Fruit fly (Drosophila melanogaster): ENCODE measurements around the gene SLIRP1.

Gene SLIRP1

dm6 chrX:21334522-21335104, 15.5 kb upstream of the SLIRP1 start:
- TF ChIP-seq usp (GFP tag; optimal IDR thresholded peaks at IDR 0.05) (no peak), ey (GFP tag; optimal IDR thresholded peaks at IDR 0.05) (no peak)

dm6 chrX:21333135-21333534, 14.0 kb upstream of the SLIRP1 start:
- TF ChIP-seq Dfd (GFP tag; optimal IDR thresholded peaks at IDR 0.05) (peak; percentile 93), dmrt93B (GFP tag; optimal IDR thresholded peaks at IDR 0.05) (no peak)

DNA sequence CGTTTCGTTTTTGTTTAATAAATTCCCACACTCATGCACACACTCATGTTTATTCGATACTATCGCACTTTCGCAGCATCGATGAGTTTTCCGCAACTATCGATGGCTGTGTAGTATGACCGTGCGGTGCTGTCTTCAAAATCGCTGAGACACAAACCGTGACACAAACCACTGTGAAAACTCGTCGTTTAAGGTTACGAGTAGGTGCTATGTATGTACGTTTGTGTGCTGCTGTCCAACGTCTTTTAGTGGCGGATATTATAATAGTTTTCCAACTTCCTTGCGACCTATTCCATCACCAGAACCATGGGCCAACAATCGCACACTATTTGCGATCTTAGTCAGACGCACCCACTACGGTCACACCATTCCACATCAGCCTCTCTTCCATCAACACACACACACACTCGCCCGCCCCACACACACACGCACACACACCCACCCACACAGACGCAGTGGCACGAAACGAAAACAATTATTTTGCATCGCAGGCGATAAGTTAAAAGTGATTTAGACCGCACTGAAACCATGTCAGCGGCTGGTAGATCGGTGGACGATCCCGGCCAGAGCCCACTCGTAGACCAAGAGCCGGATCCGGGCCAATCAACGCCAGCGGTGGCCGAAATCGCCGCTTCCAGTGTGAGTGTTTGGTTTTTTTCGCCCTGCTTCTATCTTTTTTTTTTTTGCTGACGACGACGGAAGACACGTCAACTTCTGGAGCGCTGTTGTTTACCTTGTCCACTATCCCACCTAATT, 5.0 kb upstream of the SLIRP1 start, which contains the start of the genes Dd and CG1486:
Dd (minus strand) TSS at position 77 of the 756 bp plus-strand sequence.
CG1486 (plus strand) TSS at position 114 of the 756 bp plus-strand sequence.
- TF ChIP-seq Jra (GFP tag; optimal IDR thresholded peaks at IDR 0.05), result peak; percentile 28
- no peak for TF ChIP-seq dl (GFP tag; optimal IDR thresholded peaks at IDR 0.05; ENCODE audit: insufficient read depth in 1 of 2, partially characterized antibody in 2 of 2)
- TF ChIP-seq rgr (GFP tag; optimal IDR thresholded peaks at IDR 0.05), result no peak
- TF ChIP-seq HLH106 (tag; optimal IDR thresholded peaks at IDR 0.05), result peak; percentile 4
- TF ChIP-seq Dfd (GFP tag; optimal IDR thresholded peaks at IDR 0.05), result peak; percentile 25
- no peak for TF ChIP-seq Rel (GFP tag; optimal IDR thresholded peaks at IDR 0.05)
- peak; percentile 22 for TF ChIP-seq Rel (tag; optimal IDR thresholded peaks at IDR 0.05)
- TF ChIP-seq h (GFP tag; optimal IDR thresholded peaks at IDR 0.05), result peak; percentile 33
- peak; percentile 30 for TF ChIP-seq Myc (optimal IDR thresholded peaks at IDR 0.05)

- TF ChIP-seq foxo (GFP tag; optimal IDR thresholded peaks at IDR 0.05) (no peak), jim (GFP tag; optimal IDR thresholded peaks at IDR 0.05) (no peak), dsf (GFP tag; optimal IDR thresholded peaks at IDR 0.05; ENCODE audit: borderline replicate concordance) (no peak), Hnf4 (GFP tag; optimal IDR thresholded peaks at IDR 0.05) (no peak), woc (GFP tag; optimal IDR thresholded peaks at IDR 0.05) (no peak), Rel (GFP tag; optimal IDR thresholded peaks at IDR 0.05) (no peak), Rel (tag; optimal IDR thresholded peaks at IDR 0.05) (peak; percentile 20), CG9705 (GFP tag; optimal IDR thresholded peaks at IDR 0.05) (no peak), Myc (optimal IDR thresholded peaks at IDR 0.05) (no peak)
These were observed 4.1 kb upstream of the SLIRP1 start for dm6 chrX:21323171-21323695.

DNA sequence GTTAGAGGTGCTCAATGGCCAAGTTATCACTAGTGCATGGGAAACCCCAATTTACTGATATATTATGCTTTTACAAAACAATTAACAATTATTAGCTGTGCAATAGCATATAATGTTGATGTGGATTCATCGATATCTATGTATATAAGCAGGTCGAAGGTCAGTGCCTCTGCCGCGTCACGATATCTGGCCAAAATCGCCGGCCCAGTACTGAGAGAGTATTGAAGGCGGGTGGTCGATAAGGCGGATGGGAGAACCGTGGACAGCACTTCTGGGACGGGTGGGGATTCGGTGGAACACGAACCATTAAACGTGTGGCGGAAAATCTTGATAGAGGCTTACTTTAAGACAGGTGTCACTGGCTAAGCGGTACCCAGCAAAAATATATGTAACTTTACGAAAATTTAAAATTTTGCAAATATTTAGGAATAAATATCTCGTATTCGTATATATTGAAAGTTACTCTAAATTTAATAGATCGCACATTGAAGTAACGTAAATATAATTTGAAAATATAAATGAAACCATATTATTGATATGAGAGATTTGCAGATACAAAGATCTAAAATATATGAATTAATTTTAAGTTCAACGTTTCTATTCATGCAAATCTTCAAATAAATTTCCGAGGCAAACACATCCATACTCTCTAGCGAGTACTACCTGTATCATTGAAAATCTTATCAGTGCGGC, 3.3 kb upstream of the SLIRP1 start:
- TF ChIP-seq fru (GFP tag; optimal IDR thresholded peaks at IDR 0.05) (peak; percentile 75), HLH106 (tag; optimal IDR thresholded peaks at IDR 0.05) (peak; percentile 72), Vsx2 (GFP tag; optimal IDR thresholded peaks at IDR 0.05; ENCODE audit: partially characterized antibody) (no peak), CG9705 (GFP tag; optimal IDR thresholded peaks at IDR 0.05) (peak; percentile 10), Dfd (GFP tag; optimal IDR thresholded peaks at IDR 0.05) (no peak), h (GFP tag; optimal IDR thresholded peaks at IDR 0.05) (peak; percentile 79), CG32264 (GFP tag; optimal IDR thresholded peaks at IDR 0.05) (no peak), rgr (GFP tag; optimal IDR thresholded peaks at IDR 0.05) (no peak), Jra (GFP tag; optimal IDR thresholded peaks at IDR 0.05) (no peak), Myc (optimal IDR thresholded peaks at IDR 0.05) (no peak), brk (GFP tag; optimal IDR thresholded peaks at IDR 0.05) (no peak), dmrt93B (GFP tag; optimal IDR thresholded peaks at IDR 0.05) (no peak), sage (GFP tag; optimal IDR thresholded peaks at IDR 0.05) (peak; percentile 12), foxo (GFP tag; optimal IDR thresholded peaks at IDR 0.05) (peak in 1 of 2 experiments; percentile 68), sv (GFP tag; optimal IDR thresholded peaks at IDR 0.05) (no peak)

dm6 chrX:21317422-21317821, 1.7 kb downstream of the SLIRP1 start, which contains the start of gene CG1801:
Gene CG1801, minus strand, starts transcription at chrX:21317522.
- TF ChIP-seq Hr78 (GFP tag; optimal IDR thresholded peaks at IDR 0.05) (no peak), CG9705 (GFP tag; optimal IDR thresholded peaks at IDR 0.05) (no peak), Hr83 (GFP tag; optimal IDR thresholded peaks at IDR 0.05; ENCODE audit: poor library complexity, severe bottlenecking) (no peak), Abd-B (GFP tag; optimal IDR thresholded peaks at IDR 0.05) (no peak), dl (GFP tag; optimal IDR thresholded peaks at IDR 0.05; ENCODE audit: insufficient read depth in 1 of 2, partially characterized antibody in 2 of 2) (no peak), h (GFP tag; optimal IDR thresholded peaks at IDR 0.05) (no peak), woc (GFP tag; optimal IDR thresholded peaks at IDR 0.05) (no peak), Dfd (GFP tag; optimal IDR thresholded peaks at IDR 0.05) (no peak), br (GFP tag; optimal IDR thresholded peaks at IDR 0.05) (no peak), sv (GFP tag; optimal IDR thresholded peaks at IDR 0.05) (no peak), foxo (GFP tag; optimal IDR thresholded peaks at IDR 0.05) (no peak), Vsx2 (GFP tag; optimal IDR thresholded peaks at IDR 0.05; ENCODE audit: partially characterized antibody) (no peak), brk (GFP tag; optimal IDR thresholded peaks at IDR 0.05) (no peak), psq (GFP tag; optimal IDR thresholded peaks at IDR 0.05) (no peak), OdsH (GFP tag; optimal IDR thresholded peaks at IDR 0.05) (no peak)

Measured in whole organism, wandering third instar larva.